Fruit fly (Drosophila melanogaster) whole organism, adult: ENCODE data around the gene Pomp.

Experiments used
- CG11617 ChIP-seq: fragments of 200-800 bp; sonication (Bioruptor generic); optimal IDR thresholded peaks from 2 replicates; lab custom pipeline; 2017; ENCODE audit warnings: mild to moderate bottlenecking, missing biosample characterization, missing genetic modification reagents, missing genetic modification characterization
- CG12768 ChIP-seq: fragments of 200-800 bp; sonication (Bioruptor generic); optimal IDR thresholded peaks from 2 replicates; lab custom pipeline; 2017; ENCODE audit warnings: missing biosample characterization, missing genetic modification characterization, mild to moderate bottlenecking, moderate library complexity, missing genetic modification reagents
- CG14711 ChIP-seq: fragments of 200-800 bp; sonication (Bioruptor generic); optimal IDR thresholded peaks from 2 replicates; lab custom pipeline; 2018; ENCODE audit warnings: missing biosample characterization, mild to moderate bottlenecking, missing genetic modification characterization, moderate library complexity
- CG1620 ChIP-seq: fragments of 200-800 bp; sonication (Bioruptor generic); optimal IDR thresholded peaks from 2 replicates; lab custom pipeline; 2016; ENCODE audit warnings: missing biosample characterization, missing genetic modification characterization
- CG33017 ChIP-seq: fragments of 200-800 bp; sonication (Bioruptor generic); optimal IDR thresholded peaks from 2 replicates; lab custom pipeline; 2018; ENCODE audit warnings: missing biosample characterization, mild to moderate bottlenecking, missing genetic modification characterization, moderate library complexity
- CG5204 ChIP-seq: fragments of 200-800 bp; sonication (Bioruptor generic); optimal IDR thresholded peaks from 2 replicates; lab custom pipeline; 2016; ENCODE audit warnings: missing biosample characterization, missing genetic modification characterization
- CG7045 ChIP-seq: fragments of 200-800 bp; sonication (Bioruptor generic); optimal IDR thresholded peaks from 2 replicates; lab custom pipeline; 2017; ENCODE audit warnings: missing biosample characterization, mild to moderate bottlenecking, missing genetic modification characterization
- CG7101 ChIP-seq: fragments of 200-800 bp; sonication (Bioruptor generic); optimal IDR thresholded peaks from 2 replicates; lab custom pipeline; 2018; ENCODE audit warnings: missing biosample characterization, mild to moderate bottlenecking, missing genetic modification characterization, moderate library complexity
- Clk ChIP-seq: fragments of 200-800 bp; sonication (Bioruptor generic); optimal IDR thresholded peaks from 2 replicates; lab custom pipeline; 2017; ENCODE audit warnings: missing biosample characterization, missing genetic modification characterization
- Crg-1 ChIP-seq: fragments of 200-800 bp; sonication (Bioruptor generic); optimal IDR thresholded peaks from 2 replicates; lab custom pipeline; 2016; ENCODE audit warnings: missing biosample characterization, missing genetic modification characterization
- Hr96 ChIP-seq: fragments of 200-800 bp; sonication (Bioruptor generic); optimal IDR thresholded peaks from 2 replicates; lab custom pipeline; 2016; ENCODE audit warnings: missing biosample characterization, missing genetic modification characterization
- Mnt ChIP-seq: fragments of 200-800 bp; sonication (Bioruptor generic); optimal IDR thresholded peaks from 2 replicates; lab custom pipeline; 2016; ENCODE audit warnings: missing biosample characterization, mild to moderate bottlenecking, missing genetic modification characterization
- bab1 ChIP-seq: fragments of 200-800 bp; sonication (Bioruptor generic); optimal IDR thresholded peaks from 3 replicates; lab custom pipeline; 2019; ENCODE audit warnings: missing biosample characterization, mild to moderate bottlenecking, missing genetic modification characterization, moderate library complexity
- cic ChIP-seq: fragments of 200-800 bp; sonication (Bioruptor generic); optimal IDR thresholded peaks from 2 replicates; lab custom pipeline; 2017; ENCODE audit warnings: missing biosample characterization, mild to moderate bottlenecking, missing genetic modification characterization, moderate library complexity
- cnc ChIP-seq, 2 experiments: fragments of >200 bp; optimal IDR thresholded peaks; 2 replicates each; lab custom pipeline; 2017
- kay ChIP-seq: fragments of 200-800 bp; sonication (Bioruptor generic); peaks from one replicate; lab custom pipeline; 2016; ENCODE audit warnings: missing biosample characterization, missing genetic modification characterization, borderline replicate concordance
- ovo ChIP-seq: fragments of 200-800 bp; sonication (Bioruptor generic); optimal IDR thresholded peaks from 2 replicates; lab custom pipeline; 2016; ENCODE audit warnings: missing biosample characterization, missing genetic modification characterization
- pad ChIP-seq: fragments of 200-800 bp; sonication (Bioruptor generic); optimal IDR thresholded peaks from 3 replicates; lab custom pipeline; 2017; ENCODE audit warnings: missing biosample characterization, missing genetic modification characterization, mild to moderate bottlenecking, moderate library complexity, missing genetic modification reagents
- tj ChIP-seq: fragments of 200-800 bp; sonication (Bioruptor generic); optimal IDR thresholded peaks from 3 replicates; lab custom pipeline; 2017; ENCODE audit warnings: missing biosample characterization, mild to moderate bottlenecking, missing genetic modification characterization, moderate library complexity
- toe ChIP-seq: fragments of 200-800 bp; sonication (Bioruptor generic); optimal IDR thresholded peaks from 2 replicates; lab custom pipeline; 2016; ENCODE audit warnings: missing biosample characterization, missing genetic modification characterization

Pomp gene

dm6 chr2L:20787271-20787791 is at the start of gene Pomp:
TSS of gene Pomp (plus strand) at chr2L:20787656.
- TF ChIP-seq Clk (GFP tag; lab: Kevin White, UChicago) (no peak), bab1 (GFP tag; lab: Kevin White, UChicago) (peak; percentile 41), kay (GFP tag; lab: Kevin White, UChicago) (peak; percentile 33), CG7101 (tag; lab: Kevin White, UChicago) (peak; percentile 47), CG14711 (peak; percentile 61), CG5204 (no peak), pad (GFP tag; lab: Kevin White, UChicago) (peak; percentile 12), cic (GFP tag; lab: Kevin White, UChicago) (peak; percentile 39), tj (GFP tag; lab: Kevin White, UChicago) (peak; percentile 9), CG11617 (GFP tag; lab: Kevin White, UChicago) (no peak), CG12768 (no peak), toe (peak; percentile 17), Crg-1 (peak; percentile 3)

dm6 chr2L:20752160-20752559 is 35.3 kb upstream of the Pomp start, which contains the start of the genes Amacr and Ns4:
TSS of gene Amacr (minus strand) at chr2L:20752341.
TSS of gene Ns4 (plus strand) at chr2L:20752476.
- TF ChIP-seq CG14711 = peak; percentile 95
- peak; percentile 48 for TF ChIP-seq CG7045 (GFP tag; lab: Kevin White, UChicago)
- peak; percentile 64 for TF ChIP-seq CG5204
- peak; percentile 84 for TF ChIP-seq Hr96
- TF ChIP-seq toe = peak; percentile 90
- peak; percentile 47 for TF ChIP-seq tj (GFP tag; lab: Kevin White, UChicago)
- no peak for TF ChIP-seq ovo (GFP tag; lab: Kevin White, UChicago)
- no peak for TF ChIP-seq kay (GFP tag; lab: Kevin White, UChicago)
- TF ChIP-seq cic (GFP tag; lab: Kevin White, UChicago) = peak; percentile 23
- no peak for TF ChIP-seq Clk (GFP tag; lab: Kevin White, UChicago)
- TF ChIP-seq CG7101 (tag; lab: Kevin White, UChicago) = peak; percentile 66
- TF ChIP-seq cnc (optimal IDR thresholded peaks at IDR 0.05; lab: Kevin White, UChicago) = no peak
- peak; percentile 61 for TF ChIP-seq CG1620 (GFP tag; lab: Kevin White, UChicago)
- TF ChIP-seq CG33017 (tag; lab: Kevin White, UChicago) = peak; percentile 49
- TF ChIP-seq Crg-1 = peak; percentile 48
- peak; percentile 26 for TF ChIP-seq pad (GFP tag; lab: Kevin White, UChicago)
- peak; percentile 82 for TF ChIP-seq CG12768
- peak; percentile 74 for TF ChIP-seq CG11617 (GFP tag; lab: Kevin White, UChicago)
- TF ChIP-seq bab1 (GFP tag; lab: Kevin White, UChicago) = peak; percentile 78
- peak; percentile 48 for TF ChIP-seq Mnt

- peak; percentile 51 for TF ChIP-seq CG14711
- TF ChIP-seq toe = peak; percentile 32
- TF ChIP-seq pad (GFP tag; lab: Kevin White, UChicago) = no peak
- peak; percentile 83 for TF ChIP-seq bab1 (GFP tag; lab: Kevin White, UChicago)
- TF ChIP-seq CG7045 (GFP tag; lab: Kevin White, UChicago) = no peak
- TF ChIP-seq kay (GFP tag; lab: Kevin White, UChicago) = peak; percentile 35
- TF ChIP-seq CG11617 (GFP tag; lab: Kevin White, UChicago) = peak; percentile 15
- peak; percentile 34 for TF ChIP-seq Mnt
- no peak for TF ChIP-seq cnc (optimal IDR thresholded peaks at IDR 0.05; lab: Kevin White, UChicago)
- no peak for TF ChIP-seq Hr96
- no peak for TF ChIP-seq CG5204
- no peak for TF ChIP-seq cic (GFP tag; lab: Kevin White, UChicago)
- no peak for TF ChIP-seq Clk (GFP tag; lab: Kevin White, UChicago)
- TF ChIP-seq tj (GFP tag; lab: Kevin White, UChicago) = peak; percentile 10
- no peak for TF ChIP-seq CG12768
- TF ChIP-seq CG7101 (tag; lab: Kevin White, UChicago) = peak; percentile 38
- TF ChIP-seq CG33017 (tag; lab: Kevin White, UChicago) = no peak
- TF ChIP-seq CG1620 (GFP tag; lab: Kevin White, UChicago) = peak; percentile 24
- TF ChIP-seq ovo (GFP tag; lab: Kevin White, UChicago) = no peak
- TF ChIP-seq Crg-1 = no peak
Measured at dm6 chr2L:20757808-20758187, 29.7 kb upstream of the Pomp start, which contains the start of the genes Rhau and dia. TSS of gene Rhau (minus strand) at chr2L:20757985. TSS of gene dia (plus strand) at chr2L:20758144.

- TF ChIP-seq ovo (GFP tag; lab: Kevin White, UChicago) (no peak), CG33017 (tag; lab: Kevin White, UChicago) (peak; percentile 1), pad (GFP tag; lab: Kevin White, UChicago) (peak; percentile 32), CG11617 (GFP tag; lab: Kevin White, UChicago) (peak; percentile 12), Mnt (peak; percentile 5)
Measured at dm6 chr2L:20758188-20758846, 29.1 kb upstream of the Pomp start.

dm6 chr2L:20758847-20759465 is 28.5 kb upstream of the Pomp start:
- TF ChIP-seq Mnt (no peak), pad (GFP tag; lab: Kevin White, UChicago) (no peak), CG7101 (tag; lab: Kevin White, UChicago) (no peak), CG14711 (peak; percentile 48), CG5204 (peak; percentile 1), toe (no peak), ovo (GFP tag; lab: Kevin White, UChicago) (no peak), CG11617 (GFP tag; lab: Kevin White, UChicago) (no peak), CG1620 (GFP tag; lab: Kevin White, UChicago) (no peak), CG7045 (GFP tag; lab: Kevin White, UChicago) (peak; percentile 19), kay (GFP tag; lab: Kevin White, UChicago) (no peak), cic (GFP tag; lab: Kevin White, UChicago) (no peak), tj (GFP tag; lab: Kevin White, UChicago) (no peak), Clk (GFP tag; lab: Kevin White, UChicago) (no peak), CG33017 (tag; lab: Kevin White, UChicago) (no peak), cnc (optimal IDR thresholded peaks at IDR 0.05; lab: Kevin White, UChicago) (peak in 1 of 2 experiments; percentile 53), bab1 (GFP tag; lab: Kevin White, UChicago) (peak; percentile 6)
